Worm (Caenorhabditis elegans): ENCODE results near the gene cutl-18.
A peak's percentile ranks its signal among the peaks of the same experiment; 100 is the strongest.

Gene cutl-18

DNA sequence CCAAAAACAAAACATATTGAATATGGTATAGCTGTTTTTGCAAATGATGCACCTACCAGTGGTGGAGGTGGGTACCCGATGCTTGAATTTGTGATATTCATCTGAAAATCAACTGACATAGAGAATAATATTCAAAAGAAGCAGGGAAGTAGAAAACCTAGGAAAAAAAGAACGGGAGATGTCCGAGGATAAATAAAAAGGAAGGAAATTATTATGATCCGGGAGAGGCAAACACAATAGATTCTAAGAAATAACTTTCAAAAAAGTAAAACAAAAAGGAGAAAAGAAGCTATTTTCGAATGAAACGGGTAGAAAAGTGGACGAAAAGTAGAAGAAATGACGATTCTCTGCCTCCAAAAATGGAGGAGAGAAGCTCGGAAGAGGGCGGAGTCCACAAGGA lies 36.2 kb upstream of the cutl-18 start, which contains the start of gene npr-25:
npr-25 (minus strand) TSS at position 101 of the 400 bp plus-strand sequence.
- TF ChIP-seq mdl-1 (tag; optimal IDR thresholded peaks at IDR 0.05): no peak
- no peak for TF ChIP-seq unc-39 (tag; optimal IDR thresholded peaks at IDR 0.05)
- TF ChIP-seq ama-1 (optimal IDR thresholded peaks at IDR 0.05): no peak

ce11 chrV:11351263-11351662 lies 34.6 kb upstream of the cutl-18 start:
- TF ChIP-seq ceh-82 (tag; optimal IDR thresholded peaks at IDR 0.05) (no peak), fkh-10 (GFP tag; optimal IDR thresholded peaks at IDR 0.05) (peak; percentile 35), ztf-4 (tag; optimal IDR thresholded peaks at IDR 0.05) (no peak)

- TF ChIP-seq nhr-43 (tag; optimal IDR thresholded peaks at IDR 0.05; ENCODE audit: poor library complexity, severe bottlenecking) (peak; percentile 30), nhr-23 (tag; optimal IDR thresholded peaks at IDR 0.05) (no peak)
These were observed 30.2 kb upstream of the cutl-18 start, which contains the start of gene grl-7 for ce11 chrV:11346912-11347311. grl-7 (minus strand) TSS chrV:11347012.

DNA sequence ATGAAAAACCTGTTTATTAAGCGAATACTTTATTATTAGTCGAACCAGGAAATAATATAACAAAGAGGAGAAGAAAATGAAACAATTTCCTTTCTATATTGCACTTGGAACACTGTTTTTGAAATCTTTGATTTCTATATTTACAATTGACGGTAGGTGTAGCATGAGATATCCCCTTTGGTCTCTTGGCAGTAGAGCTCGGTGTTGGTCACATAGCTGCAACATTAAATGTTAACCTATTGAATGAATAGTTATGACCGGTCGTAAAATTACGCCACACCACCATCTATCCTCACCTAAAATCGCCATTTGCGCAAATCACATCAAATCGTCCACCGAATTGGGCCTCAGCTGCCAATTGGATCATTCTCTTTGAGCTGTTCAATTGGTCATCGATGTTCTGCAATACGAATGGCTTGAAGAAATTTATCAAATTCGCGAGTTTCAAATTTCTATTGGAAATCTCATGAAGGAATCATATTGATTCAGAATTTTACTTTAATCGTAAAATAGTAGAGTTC lies 28.2 kb upstream of the cutl-18 start:
- TF ChIP-seq nhr-12 (tag; optimal IDR thresholded peaks at IDR 0.05) (no peak), daf-12 (tag; optimal IDR thresholded peaks at IDR 0.05) (no peak), nhr-28 (tag; optimal IDR thresholded peaks at IDR 0.05) (no peak), ceh-16 (tag; optimal IDR thresholded peaks at IDR 0.05) (no peak), nhr-43 (tag; optimal IDR thresholded peaks at IDR 0.05; ENCODE audit: poor library complexity, severe bottlenecking) (no peak), nhr-67 (tag; optimal IDR thresholded peaks at IDR 0.05) (no peak), unc-39 (tag; optimal IDR thresholded peaks at IDR 0.05) (no peak)

DNA sequence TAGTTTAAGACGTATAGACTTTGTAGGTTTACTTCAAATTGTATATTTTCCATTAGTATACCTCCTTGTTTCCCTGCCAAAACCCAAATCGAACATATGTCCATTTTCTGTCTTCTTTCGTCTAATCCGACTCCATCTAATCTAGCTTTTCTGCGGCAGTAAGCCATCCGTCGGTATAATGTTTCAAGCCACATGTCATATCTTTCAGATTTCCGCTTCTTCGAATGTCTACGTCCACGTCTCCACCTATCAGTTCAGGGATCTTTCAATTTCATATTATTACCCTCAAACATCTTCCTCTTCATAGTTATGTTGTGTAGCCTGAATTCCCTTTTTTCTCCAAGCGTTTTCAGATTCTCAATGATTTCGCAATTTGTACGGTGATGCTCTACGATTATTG lies 27.4 kb upstream of the cutl-18 start:
- no peak for TF ChIP-seq ZK546.5 (tag; optimal IDR thresholded peaks at IDR 0.05)
- peak; percentile 60 for TF ChIP-seq elt-1 (tag; optimal IDR thresholded peaks at IDR 0.05)
- peak; percentile 48 for TF ChIP-seq nhr-43 (tag; optimal IDR thresholded peaks at IDR 0.05; ENCODE audit: poor library complexity, severe bottlenecking)
- peak; percentile 15 for TF ChIP-seq nhr-28 (tag; optimal IDR thresholded peaks at IDR 0.05)

DNA sequence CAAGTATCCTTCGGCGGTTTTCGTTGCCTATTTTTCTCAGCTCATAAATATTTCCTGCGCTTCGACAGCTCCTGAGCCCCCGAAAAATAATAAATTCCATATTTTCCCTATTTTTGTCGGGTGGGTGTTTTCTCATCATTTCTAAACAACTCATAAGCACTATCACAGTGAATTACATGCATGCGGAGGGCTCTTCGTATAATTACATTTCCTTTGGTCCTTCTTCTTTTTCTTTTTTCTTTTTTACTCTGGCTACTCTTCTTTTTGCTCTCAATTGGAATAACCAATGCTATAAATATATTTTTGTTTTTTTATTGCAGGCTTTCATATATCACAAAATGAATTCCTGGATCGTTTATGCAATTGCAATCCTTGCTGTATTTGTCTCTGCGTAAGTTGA lies 25.2 kb upstream of the cutl-18 start, which contains the start of gene T02E9.5:
T02E9.5 (plus strand) TSS at position 321 of the 400 bp plus-strand sequence.
- TF ChIP-seq nhr-23 (tag; optimal IDR thresholded peaks at IDR 0.05) (no peak), nhr-11 (tag; optimal IDR thresholded peaks at IDR 0.05) (no peak), mdl-1 (tag; optimal IDR thresholded peaks at IDR 0.05) (no peak), aly-2 (tag; optimal IDR thresholded peaks at IDR 0.05) (no peak), egl-27 (tag; optimal IDR thresholded peaks at IDR 0.05) (no peak), ztf-4 (tag; optimal IDR thresholded peaks at IDR 0.05) (no peak), fkh-2 (tag; optimal IDR thresholded peaks at IDR 0.05) (no peak), nhr-77 (tag; optimal IDR thresholded peaks at IDR 0.05) (no peak), fos-1 (tag; optimal IDR thresholded peaks at IDR 0.05) (no peak), nhr-67 (tag; optimal IDR thresholded peaks at IDR 0.05) (no peak), ama-1 (optimal IDR thresholded peaks at IDR 0.05) (no peak), ceh-9 (tag; optimal IDR thresholded peaks at IDR 0.05) (no peak), elt-2 (tag; optimal IDR thresholded peaks at IDR 0.05) (no peak)

DNA sequence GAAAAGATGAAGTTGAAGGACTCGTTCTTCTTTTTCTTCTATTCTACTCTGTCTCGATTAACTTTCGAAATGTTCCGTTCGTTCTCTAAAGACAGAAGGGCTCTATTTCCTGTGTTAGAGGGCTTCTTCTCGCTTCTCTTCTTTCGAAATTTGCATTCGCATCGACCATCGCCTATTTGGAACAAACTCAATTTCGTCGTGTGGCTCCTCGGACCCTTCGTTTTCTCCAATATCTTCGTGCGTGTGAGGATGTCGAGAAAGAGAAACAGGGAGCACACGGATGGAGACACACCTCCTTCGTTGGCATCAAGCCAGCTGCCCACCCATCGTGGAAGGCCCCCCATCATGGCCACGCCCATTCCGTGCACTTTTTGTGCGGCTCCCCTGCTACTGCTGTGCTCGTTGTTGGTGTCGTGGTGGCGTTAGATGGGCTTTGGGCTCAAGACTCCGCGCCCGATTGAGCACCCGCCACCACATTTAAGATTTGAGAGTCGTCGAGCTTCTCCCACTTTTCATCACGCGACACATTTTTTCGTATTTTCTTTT lies 24.5 kb upstream of the cutl-18 start:
- TF ChIP-seq zag-1 (tag; optimal IDR thresholded peaks at IDR 0.05) (no peak), tbx-2 (tag; optimal IDR thresholded peaks at IDR 0.05) (no peak), R02D3.7 (tag; optimal IDR thresholded peaks at IDR 0.05) (no peak), elt-3 (tag; optimal IDR thresholded peaks at IDR 0.05) (no peak), unc-39 (tag; optimal IDR thresholded peaks at IDR 0.05) (no peak), nfya-1 (tag; optimal IDR thresholded peaks at IDR 0.05; ENCODE audit: insufficient read depth) (peak; percentile 27), elt-2 (tag; optimal IDR thresholded peaks at IDR 0.05) (no peak), jun-1 (tag; optimal IDR thresholded peaks at IDR 0.05) (no peak), fkh-10 (GFP tag; optimal IDR thresholded peaks at IDR 0.05) (peak; percentile 91)
